Fruit fly (Drosophila melanogaster) whole organism, embryonic: Measurements from ENCODE around the gene CG3224.

ENCODE experiments used
- Bdp1 ChIP-seq: fragments of 200-800 bp; sonication (Bioruptor generic); optimal IDR thresholded peaks from 3 replicates; lab custom pipeline; 2016; ENCODE audit warnings: missing biosample characterization, missing genetic modification characterization
- Bgb ChIP-seq: fragments of 200-800 bp; sonication (Bioruptor generic); IDR thresholded peaks from 2 replicates; pipeline ENCODE4 v1.3.6; 2022; ENCODE audit warnings: missing biosample characterization, missing genetic modification characterization; ENCODE audit not compliant: partially characterized antibody
- BtbVII ChIP-seq: fragments of 200-800 bp; sonication (Bioruptor generic); optimal IDR thresholded peaks from 3 replicates; lab custom pipeline; 2017; ENCODE audit warnings: missing biosample characterization, mild to moderate bottlenecking, missing genetic modification characterization
- Bteb2 ChIP-seq: fragments of 200-800 bp; sonication (Bioruptor generic); optimal IDR thresholded peaks from 2 replicates; lab custom pipeline; 2016; ENCODE audit warnings: missing biosample characterization, missing genetic modification characterization
- CG10431 ChIP-seq: fragments of 200-800 bp; sonication (Bioruptor generic); optimal IDR thresholded peaks from 3 replicates; lab custom pipeline; 2018; ENCODE audit warnings: missing biosample characterization, mild to moderate bottlenecking, missing genetic modification characterization
- CG10959 ChIP-seq: fragments of 200-800 bp; sonication (Bioruptor generic); IDR thresholded peaks from 2 replicates; pipeline ENCODE4 v1.3.6; 2022; ENCODE audit warnings: missing biosample characterization, missing genetic modification characterization
- CG11695 ChIP-seq: fragments of 200-800 bp; sonication (Bioruptor generic); IDR thresholded peaks from 3 replicates; pipeline ENCODE4 v1.3.6; 2022; ENCODE audit warnings: missing biosample characterization, missing genetic modification characterization
- CG12071 ChIP-seq: fragments of 200-800 bp; sonication (Bioruptor generic); optimal IDR thresholded peaks from 3 replicates; lab custom pipeline; 2018; ENCODE audit warnings: missing biosample characterization, mild to moderate bottlenecking, missing genetic modification characterization
- CG12236 ChIP-seq: fragments of 200-800 bp; sonication (Bioruptor generic); optimal IDR thresholded peaks from 2 replicates; lab custom pipeline; 2016; ENCODE audit warnings: missing biosample characterization, missing genetic modification characterization
- CG12744 ChIP-seq: fragments of 200-800 bp; sonication (Bioruptor generic); optimal IDR thresholded peaks from 2 replicates; lab custom pipeline; 2016; ENCODE audit warnings: missing biosample characterization, missing genetic modification characterization
- CG12942 ChIP-seq: fragments of 200-800 bp; sonication (Bioruptor generic); optimal IDR thresholded peaks from 3 replicates; lab custom pipeline; 2016; ENCODE audit warnings: missing biosample characterization, missing genetic modification characterization
- CG13775 ChIP-seq: fragments of 200-800 bp; sonication (Bioruptor generic); optimal IDR thresholded peaks from 3 replicates; lab custom pipeline; 2017; ENCODE audit warnings: missing biosample characterization, mild to moderate bottlenecking, missing genetic modification characterization
- CG1602 ChIP-seq: fragments of 200-800 bp; sonication (Bioruptor generic); optimal IDR thresholded peaks from 3 replicates; lab custom pipeline; 2016; ENCODE audit warnings: missing biosample characterization, missing genetic modification characterization
- CG2120 ChIP-seq: fragments of 200-800 bp; sonication (Bioruptor generic); optimal IDR thresholded peaks from 3 replicates; lab custom pipeline; 2016; ENCODE audit warnings: missing biosample characterization, missing genetic modification characterization
- CG2889 ChIP-seq: fragments of 200-800 bp; sonication (Bioruptor generic); IDR thresholded peaks from 3 replicates; pipeline ENCODE4 v1.3.6; 2022; ENCODE audit warnings: missing biosample characterization, missing genetic modification characterization
- CG31224 ChIP-seq: fragments of 200-800 bp; sonication (Bioruptor generic); IDR thresholded peaks from 2 replicates; pipeline ENCODE4 v1.3.6; 2022; ENCODE audit warnings: missing biosample characterization, missing genetic modification characterization
- CG33557 ChIP-seq: fragments of 200-800 bp; sonication (Bioruptor generic); optimal IDR thresholded peaks from 2 replicates; lab custom pipeline; 2019; ENCODE audit warnings: missing biosample characterization, mild to moderate bottlenecking, missing genetic modification characterization, moderate library complexity
- CG3726 ChIP-seq: fragments of 200-800 bp; sonication (Bioruptor generic); IDR thresholded peaks from 3 replicates; pipeline ENCODE4, ENCODE4 v1.3.6; 2022; ENCODE audit warnings: missing biosample characterization, missing genetic modification characterization
- CG4424 ChIP-seq: fragments of 200-800 bp; sonication (Bioruptor generic); optimal IDR thresholded peaks from 3 replicates; lab custom pipeline; 2016; ENCODE audit warnings: missing biosample characterization, missing genetic modification characterization
- CG9817 ChIP-seq: fragments of 200-800 bp; sonication (Bioruptor generic); optimal IDR thresholded peaks from 2 replicates; lab custom pipeline; 2018; ENCODE audit warnings: missing biosample characterization, mild to moderate bottlenecking, missing genetic modification characterization, moderate library complexity
- CkIIα-i1 ChIP-seq: fragments of 200-800 bp; sonication (Bioruptor generic); IDR thresholded peaks from 2 replicates; pipeline ENCODE4 v1.3.6; 2022; ENCODE audit warnings: missing biosample characterization, missing genetic modification characterization
- Dek ChIP-seq: fragments of 200-800 bp; sonication (Bioruptor generic); optimal IDR thresholded peaks from 3 replicates; lab custom pipeline; 2019; ENCODE audit warnings: missing biosample characterization, mild to moderate bottlenecking, missing genetic modification characterization, moderate library complexity
- Dp ChIP-seq: fragments of 200-800 bp; sonication (Bioruptor generic); optimal IDR thresholded peaks from 2 replicates; lab custom pipeline; 2018; ENCODE audit warnings: missing biosample characterization, mild to moderate bottlenecking, missing genetic modification characterization, moderate library complexity
- Fer1 ChIP-seq: fragments of 200-800 bp; sonication (Bioruptor generic); optimal IDR thresholded peaks from 2 replicates; lab custom pipeline; 2017; ENCODE audit warnings: missing biosample characterization, mild to moderate bottlenecking, missing genetic modification characterization
- Hr51 ChIP-seq, 2 experiments: fragments of 200-800 bp; sonication (Bioruptor generic); optimal IDR thresholded peaks; 2 replicates in 1 of 2; 3 replicates in 1 of 2; lab custom pipeline; 2016 to 2018; ENCODE audit warnings: missing biosample characterization in 2 of 2, missing genetic modification characterization in 2 of 2, mild to moderate bottlenecking in 1 of 2, moderate library complexity in 1 of 2
- Jarid2 ChIP-seq: fragments of 200-800 bp; sonication (Bioruptor generic); optimal IDR thresholded peaks from 3 replicates; lab custom pipeline; 2017; ENCODE audit warnings: mild to moderate bottlenecking, missing biosample characterization, missing genetic modification reagents, missing genetic modification characterization
- Meics ChIP-seq: fragments of 200-800 bp; sonication (Bioruptor generic); optimal IDR thresholded peaks from 2 replicates; lab custom pipeline; 2017; ENCODE audit warnings: missing biosample characterization, mild to moderate bottlenecking, missing genetic modification characterization
- Rx ChIP-seq: fragments of 200-800 bp; sonication (Bioruptor generic); IDR thresholded peaks from 2 replicates; pipeline ENCODE4 v1.3.6; 2022; ENCODE audit warnings: missing biosample characterization, missing genetic modification characterization
- Sin3A ChIP-seq: fragments of >200 bp; optimal IDR thresholded peaks from 2 replicates; lab custom pipeline; 2018
- Stat92E ChIP-seq, 3 experiments: fragments of >200 bp in 2 of 3; fragments of 200-800 bp in 1 of 3; sonication (Bioruptor generic) in 1 of 3; optimal IDR thresholded peaks; 2 replicates each; lab custom pipeline; 2017 to 2019; ENCODE audit warnings: missing biosample characterization in 3 of 3, missing genetic modification characterization in 3 of 3, mild to moderate bottlenecking in 1 of 3, moderate library complexity in 1 of 3
- Xrp1 ChIP-seq: fragments of 200-800 bp; sonication (Bioruptor generic); IDR thresholded peaks from 2 replicates; pipeline ENCODE4 v1.3.6; 2022; ENCODE audit warnings: missing biosample characterization, missing genetic modification characterization
- amos ChIP-seq: fragments of 200-800 bp; sonication (Bioruptor generic); IDR thresholded peaks from 2 replicates; pipeline ENCODE4 v1.3.6; 2022; ENCODE audit warnings: missing biosample characterization, missing genetic modification characterization; ENCODE audit not compliant: partially characterized antibody
- cad ChIP-seq: fragments of >200 bp; optimal IDR thresholded peaks from 2 replicates; lab custom pipeline; 2017; ENCODE audit warnings: missing biosample characterization, missing genetic modification characterization
- caup ChIP-seq: fragments of 200-800 bp; sonication (Bioruptor generic); optimal IDR thresholded peaks from 3 replicates; lab custom pipeline; 2017; ENCODE audit warnings: missing biosample characterization, mild to moderate bottlenecking, missing genetic modification characterization, moderate library complexity; ENCODE audit not compliant: severe bottlenecking
- cg ChIP-seq: fragments of 200-800 bp; sonication (Bioruptor generic); optimal IDR thresholded peaks from 3 replicates; lab custom pipeline; 2019; ENCODE audit warnings: missing biosample characterization, mild to moderate bottlenecking, missing genetic modification characterization, moderate library complexity
- chif ChIP-seq, 2 experiments: fragments of 200-800 bp; sonication (Bioruptor generic); optimal IDR thresholded peaks; 3 replicates each; lab custom pipeline; 2016; ENCODE audit warnings: missing biosample characterization in 2 of 2, missing genetic modification characterization in 2 of 2
- chn ChIP-seq: fragments of 200-800 bp; sonication (Bioruptor generic); optimal IDR thresholded peaks from 2 replicates; lab custom pipeline; 2016; ENCODE audit warnings: missing biosample characterization, missing genetic modification characterization
- disco-r ChIP-seq: fragments of 200-800 bp; sonication (Bioruptor generic); optimal IDR thresholded peaks from 2 replicates; lab custom pipeline; 2016; ENCODE audit warnings: missing biosample characterization, missing genetic modification characterization
- dpn ChIP-seq, 2 experiments: fragments of 200-800 bp; sonication (Bioruptor generic); optimal IDR thresholded peaks; 3 replicates each; lab custom pipeline; 2016; ENCODE audit warnings: missing biosample characterization in 2 of 2, missing genetic modification characterization in 2 of 2
- esg ChIP-seq: fragments of 200-800 bp; sonication (Bioruptor generic); conservative IDR thresholded peaks from 2 replicates; pipeline ENCODE4 v1.3.6; 2022; ENCODE audit warnings: missing biosample characterization, missing genetic modification characterization
- ind ChIP-seq: fragments of 200-800 bp; sonication (Bioruptor generic); optimal IDR thresholded peaks from 3 replicates; lab custom pipeline; 2016; ENCODE audit warnings: missing biosample characterization, missing genetic modification characterization
- jing ChIP-seq: fragments of 200-800 bp; sonication (Bioruptor generic); optimal IDR thresholded peaks from 2 replicates; lab custom pipeline; 2018; ENCODE audit warnings: missing biosample characterization, mild to moderate bottlenecking, missing genetic modification characterization
- lmd ChIP-seq: fragments of 200-800 bp; sonication (Bioruptor generic); IDR thresholded peaks from 2 replicates; pipeline ENCODE4 v1.3.6; 2022; ENCODE audit warnings: missing biosample characterization, missing genetic modification characterization
- mirr ChIP-seq: fragments of 200-800 bp; sonication (Bioruptor generic); optimal IDR thresholded peaks from 3 replicates; lab custom pipeline; 2018; ENCODE audit warnings: missing biosample characterization, mild to moderate bottlenecking, missing genetic modification characterization
- repo ChIP-seq: fragments of 200-800 bp; sonication (Bioruptor generic); optimal IDR thresholded peaks from 2 replicates; lab custom pipeline; 2016; ENCODE audit warnings: missing biosample characterization, missing genetic modification characterization
- tin ChIP-seq: fragments of 200-800 bp; sonication (Bioruptor generic); optimal IDR thresholded peaks from 3 replicates; lab custom pipeline; 2016; ENCODE audit warnings: missing biosample characterization, missing genetic modification characterization
- tio ChIP-seq: fragments of 200-800 bp; sonication (Bioruptor generic); optimal IDR thresholded peaks from 2 replicates; lab custom pipeline; 2017; ENCODE audit warnings: missing biosample characterization, missing genetic modification characterization, inconsistent platforms
- tll ChIP-seq, 2 experiments: fragments of 200-800 bp in 1 of 2; fragments of >200 bp in 1 of 2; sonication (Bioruptor generic) in 1 of 2; optimal IDR thresholded peaks; 2 replicates each; lab custom pipeline; 2017 to 2019; ENCODE audit warnings: missing biosample characterization in 2 of 2, missing genetic modification characterization in 2 of 2, mild to moderate bottlenecking in 1 of 2, moderate library complexity in 1 of 2
- tx ChIP-seq: fragments of 200-800 bp; sonication (Bioruptor generic); optimal IDR thresholded peaks from 2 replicates; lab custom pipeline; 2016; ENCODE audit warnings: missing biosample characterization, missing genetic modification characterization
- yki ChIP-seq: fragments of >200 bp; optimal IDR thresholded peaks from 3 replicates; lab custom pipeline; 2018
- zen ChIP-seq: fragments of 200-800 bp; sonication (Bioruptor generic); optimal IDR thresholded peaks from 3 replicates; lab custom pipeline; 2018; ENCODE audit warnings: missing biosample characterization, mild to moderate bottlenecking, missing genetic modification characterization, moderate library complexity

The CG3224 gene

DNA sequence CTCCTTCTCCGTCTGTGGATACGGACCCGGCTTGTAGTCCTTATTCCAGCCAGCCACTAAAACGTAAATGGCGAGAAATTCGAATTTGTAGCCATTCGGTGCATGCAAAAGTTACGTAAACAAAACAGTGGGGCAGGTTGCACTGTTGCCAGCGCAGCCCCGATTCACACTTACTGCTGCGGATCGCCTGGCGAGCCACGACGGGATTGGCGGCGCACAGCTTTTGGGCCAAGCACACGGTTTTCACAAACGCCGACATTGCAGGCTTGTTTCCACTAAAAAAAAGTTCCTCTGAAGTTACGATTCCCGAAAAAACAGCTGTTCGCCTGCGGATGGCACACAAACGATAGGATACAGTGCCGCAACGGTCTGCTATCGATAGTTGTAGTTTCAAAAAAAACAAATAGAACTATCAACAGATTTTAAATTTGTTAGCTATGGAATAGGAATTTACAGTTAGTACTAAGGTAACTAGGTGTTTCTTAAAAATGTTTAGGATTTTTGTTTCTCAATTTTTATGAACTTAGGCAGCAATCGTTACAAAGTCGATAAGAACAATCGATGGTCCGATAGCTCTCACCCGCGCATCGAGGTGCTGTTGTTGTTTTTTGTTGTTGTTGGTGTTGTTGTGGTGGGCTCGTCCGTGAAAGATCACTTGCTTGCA, 16.7 kb upstream of the CG3224 start, which contains the start of gene Fum1 (continued):
- TF ChIP-seq caup (GFP tag; lab: Kevin White, UChicago) (no peak), CG31224 (no peak), cg (GFP tag; lab: Kevin White, UChicago) (no peak), ind (GFP tag; lab: Kevin White, UChicago) (no peak), Stat92E (GFP tag; optimal IDR thresholded peaks at IDR 0.05; lab: Kevin White, UChicago) (peak in 1 of 3 experiments; percentile 57), tx (GFP tag; lab: Kevin White, UChicago) (no peak), Jarid2 (GFP tag; lab: Kevin White, UChicago) (no peak), mirr (GFP tag; lab: Kevin White, UChicago) (no peak), Rx (GFP tag; lab: Robert Waterston, UW) (no peak), esg (GFP tag; lab: Robert Waterston, UW) (no peak), Hr51 (GFP tag; optimal IDR thresholded peaks at IDR 0.05; lab: Kevin White, UChicago) (no peak), yki (lab: Kevin White, UChicago) (no peak), tio (GFP tag; lab: Kevin White, UChicago) (no peak), CG11695 (GFP tag; lab: Robert Waterston, UW) (no peak), tin (GFP tag; lab: Kevin White, UChicago) (no peak), CG1602 (GFP tag; lab: Kevin White, UChicago) (no peak), CG13775 (no peak), dpn (GFP tag; optimal IDR thresholded peaks at IDR 0.05; lab: Kevin White, UChicago) (peak in 1 of 2 experiments; percentile 6), CG12071 (no peak), CG12942 (no peak), BtbVII (GFP tag; lab: Kevin White, UChicago) (no peak), cad (GFP tag; lab: Kevin White, UChicago) (no peak), chif (GFP tag; optimal IDR thresholded peaks at IDR 0.05; lab: Kevin White, UChicago) (no peak), Meics (GFP tag; lab: Kevin White, UChicago) (no peak), Fer1 (GFP tag; lab: Kevin White, UChicago) (peak; percentile 16), Bgb (GFP tag; lab: Robert Waterston, UW) (peak; percentile 84), CG33557 (GFP tag; lab: Kevin White, UChicago) (no peak), amos (GFP tag; lab: Robert Waterston, UW) (peak; percentile 80), CG12744 (GFP tag; lab: Kevin White, UChicago) (no peak), CG2120 (GFP tag; lab: Kevin White, UChicago) (peak; percentile 31), CG2889 (GFP tag; lab: Robert Waterston, UW) (no peak), Sin3A (lab: Kevin White, UChicago) (peak; percentile 91), disco-r (no peak), Bdp1 (GFP tag; lab: Kevin White, UChicago) (no peak), CG4424 (peak; percentile 4), CG10959 (GFP tag; lab: Robert Waterston, UW) (no peak), CG12236 (no peak), Xrp1 (GFP tag; lab: Robert Waterston, UW) (no peak), jing (GFP tag; lab: Kevin White, UChicago) (no peak), CG3726 (GFP tag; lab: Robert Waterston, UW) (no peak), repo (GFP tag; lab: Kevin White, UChicago) (no peak), Dp (GFP tag; lab: Kevin White, UChicago) (peak; percentile 53), zen (tag; lab: Kevin White, UChicago) (no peak), lmd (GFP tag; lab: Robert Waterston, UW) (no peak), Dek (tag; lab: Kevin White, UChicago) (no peak), CG9817 (tag; lab: Kevin White, UChicago) (no peak), CG10431 (GFP tag; lab: Kevin White, UChicago) (no peak), tll (GFP tag; optimal IDR thresholded peaks at IDR 0.05; lab: Kevin White, UChicago) (no peak), CkIIα-i1 (no peak), Bteb2 (GFP tag; lab: Kevin White, UChicago) (no peak), chn (GFP tag; lab: Kevin White, UChicago) (no peak)
